Fruit fly (Drosophila melanogaster) ovary, adult (tissue): ENCODE measurements around the gene CG17896.

Experiments
- CG17801 ChIP-seq: fragments of 200-800 bp; optimal IDR thresholded peaks from 2 replicates; lab custom pipeline; 2019; ENCODE audit warnings: missing biosample characterization, mild to moderate bottlenecking, missing genetic modification characterization, moderate library complexity; ENCODE audit not compliant: partially characterized antibody

Gene CG17896

DNA sequence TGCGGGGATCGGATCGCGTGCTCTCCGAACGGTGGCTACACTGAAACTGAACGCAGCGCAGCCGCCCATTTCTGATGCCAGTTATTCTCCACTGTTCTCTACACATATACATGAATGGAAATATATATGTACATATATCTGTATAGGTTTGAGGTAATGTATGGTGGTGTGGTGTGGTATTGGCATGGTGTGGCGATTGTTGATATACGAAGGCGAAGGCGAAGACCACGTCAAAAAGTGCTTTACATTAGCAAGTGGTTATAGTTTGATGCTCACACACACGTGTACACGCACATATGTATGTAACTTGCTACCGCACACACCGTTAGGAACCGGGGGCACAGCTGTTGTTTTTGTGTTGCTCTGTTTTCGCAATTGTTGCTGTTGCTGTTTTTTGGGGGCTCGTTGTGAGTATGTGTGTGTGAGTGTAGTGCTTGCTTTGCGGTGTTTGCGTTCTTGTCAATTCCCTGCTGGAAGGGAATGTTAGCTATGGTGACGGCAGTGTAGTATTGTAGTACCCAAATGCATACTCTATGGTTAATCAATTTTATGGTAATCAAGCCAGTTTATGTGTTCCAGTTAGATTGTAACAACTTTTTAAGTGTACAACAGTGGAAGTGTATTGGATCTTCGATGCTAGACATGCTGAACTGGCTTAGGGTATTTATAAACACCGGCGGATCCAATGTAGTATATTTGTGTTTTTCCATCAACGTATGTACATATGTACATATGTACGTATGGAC is at the start of gene CG17896:
CG17896 (minus strand) TSS at position 51 of the 746 bp plus-strand sequence.
- peak; percentile 97 for TF ChIP-seq CG17801

DNA sequence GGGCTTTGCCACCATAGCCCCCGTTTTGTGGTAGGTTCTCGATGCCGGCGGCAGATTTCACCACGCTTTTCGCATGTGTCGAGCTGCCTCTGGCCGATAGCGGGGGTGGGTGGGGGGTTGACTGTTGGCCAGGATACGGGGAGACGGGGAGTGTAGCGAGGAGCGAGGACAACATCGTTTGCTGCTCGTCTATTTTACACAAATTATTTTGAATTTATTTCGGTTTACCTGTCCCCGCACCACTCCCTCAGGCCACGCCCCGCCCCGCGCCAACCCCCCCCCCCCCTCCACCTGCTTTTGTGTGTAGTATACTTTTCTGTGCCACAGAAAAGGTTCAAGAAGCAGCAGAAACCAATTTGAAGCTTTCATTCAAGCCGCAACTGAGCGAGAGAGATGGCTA is 48.8 kb upstream of the CG17896 start:
- no peak for TF ChIP-seq CG17801

DNA sequence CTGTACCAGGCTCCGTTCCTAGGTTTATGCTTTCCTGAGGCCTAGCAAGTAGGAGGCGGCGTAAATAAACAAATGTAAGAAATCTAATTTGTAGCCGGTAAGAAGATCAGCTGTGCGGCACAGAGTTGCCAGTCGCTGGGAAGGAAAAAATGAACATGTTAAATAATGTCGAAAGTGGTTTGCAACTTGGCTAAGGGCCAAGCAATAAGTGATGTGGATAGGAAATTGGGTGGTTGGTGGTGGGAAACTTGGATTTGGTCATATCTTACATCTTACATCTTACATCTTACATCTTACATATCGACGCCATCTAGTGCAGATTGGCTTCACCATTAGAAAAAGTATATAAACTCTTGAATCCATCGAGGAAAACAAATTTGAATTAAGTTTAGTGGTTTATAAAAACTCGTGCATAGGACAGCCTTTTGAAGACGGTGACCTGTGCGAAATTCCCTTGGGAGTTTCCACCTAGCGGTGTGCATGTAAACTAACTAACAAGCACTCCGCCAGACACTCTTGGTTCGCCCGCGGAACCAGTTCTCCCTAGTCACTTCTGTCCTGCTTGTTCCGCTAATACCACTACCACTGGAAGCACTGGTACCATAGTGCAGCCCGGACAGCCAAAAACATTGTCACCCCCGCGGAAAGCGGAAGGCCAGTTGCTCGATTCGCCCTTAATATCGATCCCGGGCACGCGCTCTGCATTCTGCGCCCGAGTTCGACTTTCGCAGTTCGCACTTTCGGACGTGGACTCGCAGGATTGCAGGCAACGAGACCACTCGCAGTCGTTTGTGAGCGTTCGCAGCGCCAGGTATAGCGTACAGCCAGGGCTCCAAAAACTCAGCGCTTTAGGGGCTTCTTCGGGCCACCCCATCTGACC is 36.7 kb upstream of the CG17896 start, which contains the start of the genes CG4293 and Appl:
CG4293 (minus strand) TSS at position 568 of the 880 bp plus-strand sequence.
Appl (plus strand) TSS at position 778 of the 880 bp plus-strand sequence.
- no peak for TF ChIP-seq CG17801

DNA sequence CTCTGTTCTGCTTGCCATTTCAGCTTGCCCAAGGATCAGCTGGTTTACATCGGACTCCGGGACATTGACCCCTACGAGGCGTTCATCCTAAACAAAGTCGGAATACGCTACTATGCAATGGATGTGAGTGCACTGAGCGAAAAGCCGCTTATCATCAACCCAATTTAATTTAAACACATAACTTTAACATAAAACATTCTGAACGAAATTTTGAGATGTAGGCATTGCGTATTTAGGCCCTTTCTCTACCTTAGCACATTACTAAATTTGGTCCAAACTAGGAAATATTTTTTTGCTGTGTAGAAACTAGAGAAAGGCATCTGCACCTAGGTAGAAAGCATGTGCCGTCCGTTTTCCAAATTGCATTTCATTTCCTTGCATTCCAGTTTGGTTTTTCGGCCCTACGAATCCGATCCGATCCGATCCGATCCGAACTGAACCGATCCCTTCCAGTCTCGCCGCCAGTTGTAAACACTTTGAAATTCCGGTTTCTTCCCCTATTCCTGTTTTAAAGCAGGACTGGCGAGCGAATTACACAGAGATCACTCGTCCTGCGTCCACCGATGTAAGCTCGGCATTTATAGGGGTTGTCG is 33.3 kb upstream of the CG17896 start:
- TF ChIP-seq CG17801, result no peak

DNA sequence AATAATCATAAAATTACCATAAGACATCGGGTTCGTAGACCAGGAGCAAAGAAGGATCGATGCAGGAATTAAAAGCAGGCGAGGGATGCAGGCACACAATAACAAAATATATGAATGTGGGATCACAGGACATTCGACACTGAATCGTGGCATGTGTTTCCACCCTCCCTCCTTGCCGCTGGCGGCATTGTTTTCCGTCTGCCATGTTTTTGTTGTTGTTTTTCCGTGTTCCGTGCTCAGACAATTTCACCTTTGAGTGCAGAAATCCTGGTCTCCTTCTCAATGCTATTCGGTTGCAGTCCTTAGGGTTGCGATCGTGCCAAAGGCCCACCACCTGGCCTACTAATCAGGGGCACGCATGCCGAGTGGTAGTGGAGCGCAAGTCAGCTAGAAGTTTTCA is 32.3 kb upstream of the CG17896 start:
- TF ChIP-seq CG17801, result no peak

DNA sequence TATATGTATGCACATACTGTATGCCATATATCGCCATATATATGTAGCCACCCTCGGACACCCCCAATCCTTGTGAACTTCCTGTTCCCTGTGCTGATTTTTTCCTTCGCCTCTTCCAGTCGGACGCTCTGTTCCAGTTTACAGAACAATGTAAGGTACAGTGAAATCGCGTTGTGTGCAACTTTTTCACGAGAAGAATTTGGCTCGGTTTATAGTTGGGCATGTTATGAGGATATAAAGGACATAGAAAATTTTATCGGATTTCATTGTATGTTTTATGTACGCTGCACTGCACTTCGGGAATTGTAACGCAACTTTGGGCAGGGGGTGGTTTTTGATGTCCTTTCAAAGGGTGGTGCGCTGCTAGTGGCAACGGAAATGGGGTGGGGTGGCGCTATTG is 31.0 kb upstream of the CG17896 start:
- no peak for TF ChIP-seq CG17801

DNA sequence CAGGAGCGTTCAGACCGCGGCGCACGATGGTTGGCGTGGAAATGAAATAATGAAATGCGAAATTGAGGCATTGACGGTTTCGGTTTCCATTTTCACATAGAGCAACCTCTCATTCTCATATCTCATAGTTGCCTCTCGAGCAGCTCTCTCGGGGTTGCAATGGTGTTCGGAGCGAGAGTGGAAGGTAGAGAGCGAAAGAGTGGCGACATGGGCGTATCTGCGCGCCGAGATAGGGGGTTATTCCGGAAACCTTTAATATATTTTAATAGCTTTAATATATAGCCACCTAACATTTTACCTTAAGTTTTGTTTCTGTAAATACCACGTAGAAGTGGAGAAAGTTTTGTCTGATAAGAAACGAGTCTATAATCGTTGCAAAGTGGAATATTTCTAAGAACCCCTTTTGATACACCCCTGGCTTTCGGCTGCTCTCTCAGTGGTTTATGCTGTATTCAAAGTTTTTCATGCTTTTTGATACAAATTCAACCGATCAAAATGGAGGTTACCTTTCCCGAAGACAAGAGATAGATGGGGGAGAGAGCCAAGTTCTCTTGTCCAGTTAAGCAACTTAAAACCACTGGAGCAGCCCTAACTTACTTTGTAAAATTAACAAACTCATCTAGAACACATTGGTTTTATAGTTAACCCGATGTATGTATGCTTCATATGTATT is 30.0 kb upstream of the CG17896 start, which contains the start of gene elav:
elav (minus strand) TSS at position 48 of the 673 bp plus-strand sequence.
- peak; percentile 99 for TF ChIP-seq CG17801

DNA sequence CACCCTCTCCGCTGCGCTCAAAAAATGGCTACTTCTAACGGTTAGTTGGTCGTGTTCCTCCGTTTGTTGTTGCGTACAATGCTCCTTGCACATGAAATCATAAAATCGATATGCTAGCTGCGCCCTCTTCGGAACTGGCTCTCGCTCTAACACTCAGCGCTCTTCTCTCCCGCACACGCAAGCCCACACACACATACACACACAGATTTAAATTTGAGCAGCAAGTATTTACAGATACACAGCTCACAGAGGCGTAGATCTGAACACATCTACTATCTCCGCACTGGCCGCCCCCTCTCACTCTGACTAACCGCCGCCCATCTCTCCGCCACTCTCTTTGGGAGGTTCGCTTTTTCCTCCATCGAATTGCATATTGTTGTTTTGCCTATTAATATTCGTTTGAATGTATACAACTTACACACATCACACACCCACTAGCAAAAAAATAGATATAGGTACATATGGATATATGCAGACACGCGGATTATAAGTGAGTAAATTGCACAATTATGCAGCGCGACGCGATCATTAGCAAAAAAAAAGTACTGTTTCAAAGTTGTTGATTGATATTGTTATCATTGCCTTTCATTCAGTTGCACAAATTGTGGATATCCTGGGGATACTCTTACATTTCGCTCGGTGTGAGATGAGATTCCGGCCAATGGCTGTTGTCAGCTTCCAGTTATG is 29.2 kb upstream of the CG17896 start:
- TF ChIP-seq CG17801, result peak; percentile 81

DNA sequence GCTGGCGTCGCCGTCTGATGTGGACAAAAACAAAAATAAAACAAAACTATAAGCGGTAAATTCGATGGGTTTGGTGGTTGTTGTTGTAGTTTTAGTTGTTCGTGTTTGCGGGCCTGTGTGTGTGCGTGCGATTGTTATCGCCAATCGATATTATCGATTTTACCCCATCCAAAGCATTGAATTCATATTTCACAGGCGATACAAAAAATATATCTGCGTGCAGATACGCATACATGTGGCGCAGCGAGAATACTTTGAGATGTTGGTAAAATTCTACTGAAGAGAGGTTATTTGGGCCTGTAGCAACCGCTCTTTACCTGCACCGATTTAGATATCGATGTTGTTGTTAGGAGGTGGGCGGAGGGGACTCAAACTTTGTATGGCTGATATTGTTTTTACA is 28.4 kb upstream of the CG17896 start:
- no peak for TF ChIP-seq CG17801

DNA sequence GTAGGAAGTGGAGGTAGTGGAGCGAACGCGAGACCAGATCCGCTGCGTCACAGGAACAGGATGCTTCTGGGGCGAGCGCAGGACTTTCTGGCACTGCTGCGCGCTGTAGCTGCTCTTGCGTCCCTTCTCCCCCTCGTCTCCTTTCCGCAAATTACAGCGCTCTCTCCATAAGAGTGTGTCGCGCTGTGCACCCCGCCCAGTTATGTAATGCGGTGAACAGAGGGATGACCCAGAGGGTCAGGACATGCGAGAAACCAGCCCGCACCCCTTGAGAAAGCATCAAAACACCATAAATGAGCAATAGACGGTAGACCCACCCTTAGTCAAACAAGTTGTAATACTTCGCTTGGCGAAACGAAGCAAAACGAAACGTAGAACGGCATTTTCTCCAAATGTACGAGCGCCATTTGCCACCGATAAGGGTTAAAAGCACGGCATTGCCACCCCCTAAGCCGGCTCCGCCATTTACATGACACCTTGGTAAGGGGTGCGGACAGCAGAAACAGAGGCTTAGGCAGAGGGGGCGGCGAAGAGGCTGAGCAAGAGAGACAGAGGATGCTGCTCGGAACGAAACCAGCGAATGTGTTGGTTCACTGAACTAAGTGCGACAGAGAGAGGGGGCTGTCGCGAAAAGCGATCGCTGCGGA is 27.0 kb upstream of the CG17896 start:
- TF ChIP-seq CG17801, result no peak

DNA sequence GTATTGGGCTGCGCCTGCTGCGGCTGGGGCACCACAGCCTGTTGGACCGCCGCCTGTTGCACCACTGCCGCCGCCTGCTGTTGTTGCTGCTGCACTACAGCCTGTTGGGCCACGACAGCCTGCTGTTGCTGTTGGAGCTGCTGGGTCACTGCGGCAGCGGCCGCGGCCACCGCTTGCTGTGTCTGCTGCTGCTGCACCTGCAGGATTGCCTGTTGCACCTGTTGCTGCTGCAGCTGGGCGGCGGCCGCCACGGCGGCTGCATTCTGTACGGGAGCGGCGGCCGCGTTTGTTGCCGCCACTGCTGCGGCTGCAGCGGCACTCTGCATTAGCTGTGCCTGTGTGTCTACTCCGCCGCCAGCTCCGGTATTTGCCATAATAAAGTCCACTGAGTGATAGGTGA is 25.6 kb upstream of the CG17896 start:
- TF ChIP-seq CG17801, result no peak

DNA sequence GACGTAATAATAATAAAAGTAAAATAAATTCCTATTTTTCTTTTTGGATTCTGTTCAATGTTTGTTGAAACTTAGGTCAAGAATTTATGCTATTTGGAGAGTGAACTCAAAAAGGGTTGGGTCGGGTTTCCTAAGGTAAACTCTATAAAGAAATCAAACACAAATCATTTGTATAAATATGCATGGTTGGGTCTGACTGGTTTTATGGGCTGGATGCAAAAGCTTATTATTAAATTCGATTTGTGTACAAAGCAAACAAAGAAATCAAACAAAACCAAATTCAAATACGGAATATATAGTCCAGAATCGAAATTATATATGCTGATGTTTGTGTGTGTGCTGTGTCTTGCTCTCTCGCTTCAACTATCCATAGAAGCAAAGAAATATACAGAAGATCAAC is 22.4 kb upstream of the CG17896 start:
- TF ChIP-seq CG17801, result no peak

DNA sequence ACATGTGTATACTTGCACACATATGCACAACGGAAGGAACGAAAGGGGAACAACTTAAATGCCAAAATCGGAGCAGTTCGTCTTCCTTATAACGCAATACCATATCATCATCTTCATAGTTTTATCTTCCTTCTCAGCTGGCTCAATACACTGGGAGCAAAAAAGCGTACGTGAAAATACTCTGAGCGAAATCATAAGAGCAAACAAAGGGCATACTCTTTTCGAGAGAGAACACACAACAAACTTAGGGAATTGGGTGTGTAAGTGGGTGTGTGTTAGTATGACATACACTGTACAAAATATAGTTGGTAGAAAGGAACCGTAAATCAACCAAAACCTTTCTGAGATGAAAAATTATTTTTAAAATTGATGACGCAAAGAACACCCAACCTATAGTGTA is 19.2 kb upstream of the CG17896 start:
- TF ChIP-seq CG17801, result no peak

DNA sequence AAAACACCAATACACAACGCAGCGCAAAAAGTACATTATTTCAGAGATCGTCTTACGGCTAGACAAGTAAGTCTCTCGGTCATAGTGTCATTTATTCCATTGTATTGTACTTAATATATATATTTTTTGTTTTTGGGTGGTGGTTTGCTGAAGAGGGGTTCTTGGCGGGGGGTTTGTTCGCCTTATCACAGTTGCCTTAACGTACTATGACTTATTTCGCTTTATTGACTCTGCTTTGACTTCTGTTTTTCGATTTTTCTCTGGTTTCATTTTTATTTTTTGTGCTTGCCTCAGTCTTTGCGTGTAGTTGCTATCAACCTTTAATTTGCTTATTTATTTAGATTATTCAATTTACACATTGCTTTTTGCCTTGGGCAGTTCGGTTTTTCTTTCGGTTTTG is 17.2 kb upstream of the CG17896 start:
- TF ChIP-seq CG17801, result peak; percentile 61

DNA sequence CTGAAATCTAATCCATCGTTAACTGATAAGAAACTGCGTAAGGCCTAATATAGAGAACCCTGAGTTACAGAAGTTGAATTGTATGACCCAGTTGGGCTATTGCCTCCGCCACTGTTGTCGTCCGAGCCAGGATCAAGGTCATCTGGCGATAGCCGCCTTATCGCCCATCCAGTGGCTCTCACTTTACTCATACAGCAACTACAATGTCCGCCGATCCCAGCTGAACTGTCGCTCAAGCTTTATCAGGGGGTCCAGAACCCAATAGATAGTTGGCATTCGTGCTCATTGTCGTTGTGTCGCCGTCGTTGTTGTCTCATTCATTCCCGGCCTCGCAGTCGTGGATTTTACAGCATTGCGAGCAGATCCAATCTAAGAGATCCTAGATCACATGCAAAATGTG is 15.8 kb upstream of the CG17896 start, which contains the start of gene arg:
arg (plus strand) TSS at position 319 of the 400 bp plus-strand sequence.
- TF ChIP-seq CG17801, result no peak
